Worm (Caenorhabditis elegans) whole organism, mixed stage, embryonic: ENCODE measurements around the gene C52E4.12.

Experiments used
- M03D4.4 ChIP-seq: sonication (generic microtip); optimal IDR thresholded peaks from 2 replicates; lab custom pipeline; 2017; ENCODE audit warnings: mild to moderate bottlenecking, missing genetic modification characterization, missing compliant biosample characterization
- bed-3 ChIP-seq: fragments of 200-800 bp; sonication (Bioruptor generic); optimal IDR thresholded peaks from 3 replicates; lab custom pipeline; 2018; ENCODE audit warnings: mild to moderate bottlenecking, missing genetic modification characterization, moderate library complexity, missing compliant biosample characterization
- blmp-1 ChIP-seq: fragments of 150-350 bp; optimal IDR thresholded peaks from 2 replicates; lab custom pipeline; 2014; ENCODE audit warnings: missing biosample characterization, missing genetic modification characterization
- ceh-39 ChIP-seq: fragments of 150-350 bp; optimal IDR thresholded peaks from 2 replicates; lab custom pipeline; 2014; ENCODE audit warnings: missing biosample characterization, missing genetic modification characterization
- ceh-43 ChIP-seq: fragments of 200-800 bp; sonication (Bioruptor generic); optimal IDR thresholded peaks from 2 replicates; lab custom pipeline; 2018; ENCODE audit warnings: mild to moderate bottlenecking, missing genetic modification characterization, moderate library complexity, missing compliant biosample characterization
- ceh-83 ChIP-seq: fragments of 200-800 bp; sonication (Bioruptor generic); optimal IDR thresholded peaks from 2 replicates; lab custom pipeline; 2018; ENCODE audit warnings: mild to moderate bottlenecking, missing genetic modification characterization, missing compliant biosample characterization
- cnd-1 ChIP-seq: fragments of 200-800 bp; sonication (Bioruptor generic); optimal IDR thresholded peaks from 2 replicates; lab custom pipeline; 2018; ENCODE audit warnings: mild to moderate bottlenecking, missing genetic modification characterization, missing compliant biosample characterization
- drap-1 ChIP-seq: fragments of 200-800 bp; sonication (Bioruptor generic); optimal IDR thresholded peaks from 3 replicates; lab custom pipeline; 2018; ENCODE audit warnings: mild to moderate bottlenecking, missing genetic modification characterization, missing compliant biosample characterization
- elt-1 ChIP-seq: sonication (generic microtip); optimal IDR thresholded peaks from 2 replicates; lab custom pipeline; 2017; ENCODE audit warnings: missing genetic modification characterization, mild to moderate bottlenecking, missing compliant biosample characterization, antibody characterized with exemption, moderate library complexity, borderline replicate concordance; ENCODE audit not compliant: insufficient read depth
- elt-3 ChIP-seq: fragments of 150-350 bp; optimal IDR thresholded peaks from 2 replicates; lab custom pipeline; 2014; ENCODE audit warnings: missing biosample characterization, missing genetic modification characterization
- flh-1 ChIP-seq: fragments of 200-800 bp; sonication (Bioruptor generic); optimal IDR thresholded peaks from 2 replicates; lab custom pipeline; 2018; ENCODE audit warnings: mild to moderate bottlenecking, missing genetic modification characterization, moderate library complexity, missing compliant biosample characterization
- ham-2 ChIP-seq: fragments of 200-800 bp; sonication (Bioruptor generic); optimal IDR thresholded peaks from 2 replicates; lab custom pipeline; 2018; ENCODE audit warnings: mild to moderate bottlenecking, missing genetic modification characterization, missing compliant biosample characterization
- hlh-1 ChIP-seq: fragments of 150-350 bp; optimal IDR thresholded peaks from 2 replicates; lab custom pipeline; 2014; ENCODE audit warnings: missing biosample characterization, missing genetic modification reagents, missing genetic modification characterization
- lin-13 ChIP-seq: fragments of 150-350 bp; optimal IDR thresholded peaks from 2 replicates; lab custom pipeline; 2014; ENCODE audit warnings: missing biosample characterization, missing genetic modification characterization
- lin-32 ChIP-seq: fragments of 200-800 bp; sonication (Bioruptor generic); optimal IDR thresholded peaks from 2 replicates; lab custom pipeline; 2018; ENCODE audit warnings: mild to moderate bottlenecking, missing genetic modification characterization, missing compliant biosample characterization
- lsy-2 ChIP-seq: fragments of 150-350 bp; optimal IDR thresholded peaks from 2 replicates; lab custom pipeline; 2014; ENCODE audit warnings: missing biosample characterization, missing genetic modification characterization
- mab-5 ChIP-seq: fragments of 150-350 bp; optimal IDR thresholded peaks from 2 replicates; lab custom pipeline; 2014; ENCODE audit warnings: missing biosample characterization, missing genetic modification characterization
- mep-1 ChIP-seq: fragments of 150-350 bp; optimal IDR thresholded peaks from 2 replicates; lab custom pipeline; 2017; ENCODE audit warnings: missing biosample characterization, missing genetic modification reagents, missing genetic modification characterization, inconsistent platforms
- mls-2 ChIP-seq: sonication (generic microtip); optimal IDR thresholded peaks from 2 replicates; lab custom pipeline; 2016; ENCODE audit warnings: mild to moderate bottlenecking, missing genetic modification characterization, moderate library complexity, missing compliant biosample characterization
- nhr-12 ChIP-seq: fragments of 150-350 bp; optimal IDR thresholded peaks from 2 replicates; lab custom pipeline; 2014; ENCODE audit warnings: missing biosample characterization, missing genetic modification characterization
- nhr-2 ChIP-seq: fragments of 150-350 bp; optimal IDR thresholded peaks from 2 replicates; lab custom pipeline; 2014; ENCODE audit warnings: missing biosample characterization, missing genetic modification characterization
- nhr-237 ChIP-seq: fragments of 150-350 bp; optimal IDR thresholded peaks from 2 replicates; lab custom pipeline; 2014; ENCODE audit warnings: missing biosample characterization, missing genetic modification characterization
- nhr-28 ChIP-seq: fragments of 150-350 bp; optimal IDR thresholded peaks from 2 replicates; lab custom pipeline; 2014; ENCODE audit warnings: missing biosample characterization, missing genetic modification characterization
- nhr-76 ChIP-seq: sonication (generic microtip); optimal IDR thresholded peaks from 2 replicates; lab custom pipeline; 2017; ENCODE audit warnings: missing biosample characterization, missing genetic modification characterization
- pha-4 ChIP-seq: fragments of 150-350 bp; optimal IDR thresholded peaks from 2 replicates; lab custom pipeline; 2018; ENCODE audit warnings: missing biosample characterization, missing genetic modification reagents, missing genetic modification characterization
- sem-2 ChIP-seq: fragments of 200-800 bp; sonication (Bioruptor generic); optimal IDR thresholded peaks from 2 replicates; lab custom pipeline; 2018; ENCODE audit warnings: mild to moderate bottlenecking, missing genetic modification characterization, missing compliant biosample characterization
- snpc-4 ChIP-seq: fragments of 150-350 bp; optimal IDR thresholded peaks from 2 replicates; lab custom pipeline; 2014; ENCODE audit warnings: missing biosample characterization, missing genetic modification characterization
- sptf-1 ChIP-seq: sonication (generic microtip); optimal IDR thresholded peaks from 2 replicates; lab custom pipeline; 2017; ENCODE audit warnings: mild to moderate bottlenecking, missing genetic modification characterization, moderate library complexity, missing compliant biosample characterization
- tbx-8 ChIP-seq: fragments of 200-800 bp; sonication (Bioruptor generic); optimal IDR thresholded peaks from 2 replicates; lab custom pipeline; 2018; ENCODE audit warnings: mild to moderate bottlenecking, missing genetic modification characterization, moderate library complexity, missing compliant biosample characterization
- unc-120 ChIP-seq: sonication (generic microtip); optimal IDR thresholded peaks from 2 replicates; lab custom pipeline; 2017; ENCODE audit warnings: missing genetic modification characterization, missing compliant biosample characterization; ENCODE audit not compliant: poor library complexity, severe bottlenecking
- unc-39 ChIP-seq: fragments of 150-350 bp; optimal IDR thresholded peaks from 2 replicates; lab custom pipeline; 2014; ENCODE audit warnings: missing biosample characterization, missing genetic modification characterization
- unc-62 ChIP-seq: fragments of 150-350 bp; optimal IDR thresholded peaks from 2 replicates; lab custom pipeline; 2014; ENCODE audit warnings: missing biosample characterization, missing genetic modification reagents, missing genetic modification characterization
- zip-8 ChIP-seq: fragments of 150-350 bp; optimal IDR thresholded peaks from 2 replicates; lab custom pipeline; 2014; ENCODE audit warnings: missing biosample characterization, missing genetic modification characterization
- ztf-11 ChIP-seq: fragments of 150-350 bp; optimal IDR thresholded peaks from 2 replicates; lab custom pipeline; 2014; ENCODE audit warnings: missing biosample characterization, missing genetic modification characterization

C52E4.12 gene

DNA sequence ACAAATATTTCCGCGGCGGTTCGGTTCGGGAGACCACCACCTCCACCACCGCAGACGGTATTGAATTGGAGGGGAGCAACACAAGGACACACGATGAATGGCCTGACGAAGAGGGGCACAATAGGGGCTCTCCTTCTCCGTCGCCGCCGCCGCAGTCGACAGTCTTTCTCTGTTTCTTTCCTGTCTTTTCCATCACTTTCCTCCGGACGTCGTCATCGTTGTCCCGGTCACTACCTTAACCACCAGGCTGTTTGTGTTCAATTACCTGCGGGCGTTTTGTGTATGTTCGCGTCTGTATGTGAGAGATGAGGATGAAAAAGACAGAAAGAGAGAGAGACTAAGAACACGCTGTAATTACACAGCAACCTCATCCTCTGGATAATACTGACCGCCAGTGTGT is 43.8 kb downstream of the C52E4.12 start:
- TF ChIP-seq nhr-12 (tag; lab: Kevin White, UChicago) (no peak), ham-2 (GFP tag; lab: Kevin White, UChicago) (no peak), ceh-43 (GFP tag; lab: Kevin White, UChicago) (peak; percentile 51), flh-1 (GFP tag; lab: Kevin White, UChicago) (no peak), nhr-2 (peak; percentile 74), bed-3 (GFP tag; lab: Kevin White, UChicago) (no peak), ceh-39 (no peak), cnd-1 (no peak), blmp-1 (tag; lab: Kevin White, UChicago) (no peak), lsy-2 (no peak), mls-2 (tag; lab: Kevin White, UChicago) (peak; percentile 39), snpc-4 (no peak), sptf-1 (tag; lab: Kevin White, UChicago) (no peak)

DNA sequence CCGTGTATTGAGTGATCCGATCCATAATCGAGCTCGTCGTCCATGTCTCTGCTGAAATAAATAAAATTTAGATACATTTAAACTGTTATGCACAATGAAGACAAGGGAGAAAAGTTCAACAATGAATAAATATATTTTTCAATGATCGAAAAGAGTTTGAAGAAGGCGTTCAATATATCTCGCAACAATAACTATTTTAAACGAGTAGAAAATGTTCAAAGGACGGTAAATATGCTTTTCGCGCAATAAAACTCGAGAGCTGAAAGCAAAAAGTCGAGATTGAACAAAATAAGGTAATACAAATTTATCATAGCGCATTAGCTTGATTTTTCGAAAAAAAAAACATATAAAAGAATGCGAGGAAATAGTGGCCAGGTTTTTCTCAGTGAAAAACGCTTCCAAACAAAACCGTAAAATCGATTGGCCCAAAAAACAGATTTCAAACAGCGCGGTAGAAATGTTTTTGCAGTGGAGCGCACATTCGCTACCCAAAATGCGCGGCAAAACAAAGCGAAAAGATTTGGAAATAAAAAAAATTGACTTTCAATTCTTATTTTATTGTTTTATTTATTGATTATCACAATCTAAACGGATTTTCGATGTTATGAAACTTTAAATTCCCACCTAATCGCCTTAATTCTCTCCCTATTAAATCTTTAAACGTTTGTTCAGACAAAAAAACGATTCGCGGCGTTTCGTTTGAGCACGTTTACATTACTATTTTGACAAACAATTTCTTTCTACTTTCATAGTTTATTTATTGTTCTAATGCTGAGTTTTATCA is 45.1 kb downstream of the C52E4.12 start, which contains the start of the genes kup-1 and F10C2.4:
Gene kup-1 (minus strand): TSS at position 51 of the 784 bp plus-strand sequence.
Gene F10C2.4 (plus strand): TSS at position 734 of the 784 bp plus-strand sequence.
- TF ChIP-seq ceh-43 (GFP tag; lab: Kevin White, UChicago) (no peak), snpc-4 (no peak), lsy-2 (peak; percentile 39), blmp-1 (tag; lab: Kevin White, UChicago) (no peak), nhr-76 (tag; lab: Kevin White, UChicago) (no peak), flh-1 (GFP tag; lab: Kevin White, UChicago) (no peak), hlh-1 (tag; lab: Kevin White, UChicago) (no peak), elt-1 (no peak), ztf-11 (no peak), lin-13 (no peak), nhr-12 (tag; lab: Kevin White, UChicago) (no peak), mep-1 (tag; lab: Kevin White, UChicago) (peak; percentile 53), nhr-2 (peak; percentile 13), M03D4.4 (tag; lab: Kevin White, UChicago) (no peak), drap-1 (GFP tag; lab: Kevin White, UChicago) (no peak), elt-3 (tag; lab: Kevin White, UChicago) (no peak), sptf-1 (tag; lab: Kevin White, UChicago) (no peak), lin-32 (GFP tag; lab: Kevin White, UChicago) (no peak), ceh-83 (GFP tag; lab: Kevin White, UChicago) (no peak), mls-2 (tag; lab: Kevin White, UChicago) (no peak), mab-5 (no peak), pha-4 (no peak), nhr-28 (tag; lab: Kevin White, UChicago) (no peak), nhr-237 (peak; percentile 5), sem-2 (GFP tag; lab: Kevin White, UChicago) (no peak), bed-3 (GFP tag; lab: Kevin White, UChicago) (no peak), ham-2 (GFP tag; lab: Kevin White, UChicago) (no peak), ceh-39 (peak; percentile 61), unc-62 (GFP tag; lab: Kevin White, UChicago) (no peak), unc-39 (no peak), cnd-1 (no peak), unc-120 (tag; lab: Kevin White, UChicago) (no peak), tbx-8 (GFP tag; lab: Kevin White, UChicago) (no peak)

DNA sequence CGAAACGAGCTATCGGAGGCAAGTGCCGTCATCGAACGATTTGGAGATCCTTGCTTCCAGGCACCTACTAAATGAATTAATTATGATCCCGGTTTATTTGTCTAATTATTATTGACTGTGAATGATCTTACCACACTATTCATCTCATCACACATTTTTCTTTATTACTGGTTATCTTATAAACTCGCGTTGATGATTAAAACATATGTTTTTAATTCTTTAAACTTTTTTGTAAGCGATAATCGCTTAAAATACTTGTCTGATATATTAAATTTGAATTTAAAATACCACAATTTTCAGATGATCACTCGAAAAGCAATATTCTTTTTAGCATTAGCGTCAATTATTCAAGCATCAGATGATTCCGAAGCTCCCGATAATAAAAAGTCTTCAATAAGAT is 49.2 kb downstream of the C52E4.12 start, which contains the start of gene F10C2.5:
Gene F10C2.5 (plus strand): TSS at position 301 of the 400 bp plus-strand sequence.
- TF ChIP-seq bed-3 (GFP tag; lab: Kevin White, UChicago) (no peak), nhr-28 (tag; lab: Kevin White, UChicago) (no peak), ceh-39 (no peak), zip-8 (tag; lab: Kevin White, UChicago) (no peak), pha-4 (no peak), unc-62 (GFP tag; lab: Kevin White, UChicago) (no peak), ceh-83 (GFP tag; lab: Kevin White, UChicago) (no peak), unc-39 (no peak), ztf-11 (no peak), nhr-76 (tag; lab: Kevin White, UChicago) (no peak), lsy-2 (no peak), mab-5 (no peak)
